Worm (Caenorhabditis elegans): ENCODE results near the gene slc-36.5.

Gene slc-36.5

ce11 chrII:6842651-6843118 lies 34.2 kb downstream of the slc-36.5 start:
- no peak for TF ChIP-seq ets-7 (tag; optimal IDR thresholded peaks at IDR 0.05)
- TF ChIP-seq sea-1 (GFP tag; conservative IDR thresholded peaks at IDR 0.05): no peak
- no peak for TF ChIP-seq hnd-1 (tag; optimal IDR thresholded peaks at IDR 0.05)
- no peak for TF ChIP-seq hmbx-1 (tag; optimal IDR thresholded peaks at IDR 0.05)
- TF ChIP-seq flt-1 (GFP tag; IDR thresholded peaks at IDR 0.05): no peak
- TF ChIP-seq hmg-4 (GFP tag; optimal IDR thresholded peaks at IDR 0.05): peak; percentile 14
- no peak for TF ChIP-seq B0310.2 (tag; optimal IDR thresholded peaks at IDR 0.05)

DNA sequence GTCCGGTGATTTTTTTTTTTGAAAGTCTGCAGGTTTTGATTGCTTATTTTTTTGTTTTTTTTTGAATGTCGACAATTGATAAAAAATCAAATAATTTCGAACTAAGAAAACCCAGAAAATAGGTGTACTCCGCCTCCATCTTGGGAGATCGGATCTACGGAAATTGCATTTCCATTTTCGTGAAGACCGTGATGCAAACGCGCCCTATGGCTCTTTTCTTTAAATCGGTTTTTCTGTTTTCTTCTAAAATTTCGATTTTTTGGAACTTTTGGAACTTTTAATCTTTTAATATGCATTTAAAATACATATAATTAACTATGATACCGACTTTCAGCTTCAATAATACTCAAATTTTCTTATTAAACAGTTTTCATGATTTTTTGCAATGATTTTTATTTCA lies 34.8 kb downstream of the slc-36.5 start:
- peak; percentile 6 for TF ChIP-seq ceh-36 (tag; optimal IDR thresholded peaks at IDR 0.05)
- TF ChIP-seq aly-1 (tag; optimal IDR thresholded peaks at IDR 0.05): no peak
- TF ChIP-seq pes-1 (GFP tag; IDR thresholded peaks at IDR 0.05): no peak
- TF ChIP-seq ets-7 (tag; optimal IDR thresholded peaks at IDR 0.05): no peak

- no peak for TF ChIP-seq tbx-37 (GFP tag; conservative IDR thresholded peaks at IDR 0.05)
- no peak for TF ChIP-seq tra-4 (tag; optimal IDR thresholded peaks at IDR 0.05)
- TF ChIP-seq tbx-11 (GFP tag; IDR thresholded peaks at IDR 0.05): no peak
- TF ChIP-seq hnd-1 (tag; optimal IDR thresholded peaks at IDR 0.05): no peak
- TF ChIP-seq ets-7 (tag; optimal IDR thresholded peaks at IDR 0.05): no peak
- TF ChIP-seq scrt-1 (GFP tag; IDR thresholded peaks at IDR 0.05): no peak
- no peak for TF ChIP-seq ceh-36 (tag; optimal IDR thresholded peaks at IDR 0.05)
- TF ChIP-seq hmg-4 (GFP tag; optimal IDR thresholded peaks at IDR 0.05): no peak
- TF ChIP-seq sea-1 (GFP tag; conservative IDR thresholded peaks at IDR 0.05): no peak
- TF ChIP-seq hmbx-1 (tag; optimal IDR thresholded peaks at IDR 0.05): no peak
- TF ChIP-seq ceh-13 (GFP tag; optimal IDR thresholded peaks at IDR 0.05): no peak
- TF ChIP-seq ama-1 (optimal IDR thresholded peaks at IDR 0.05): no peak
- TF ChIP-seq F13C5.2 (tag; optimal IDR thresholded peaks at IDR 0.05): no peak
- TF ChIP-seq pes-1 (GFP tag; IDR thresholded peaks at IDR 0.05): no peak
- no peak for TF ChIP-seq aly-1 (tag; optimal IDR thresholded peaks at IDR 0.05)
- TF ChIP-seq flt-1 (GFP tag; IDR thresholded peaks at IDR 0.05): no peak
- TF ChIP-seq B0310.2 (tag; optimal IDR thresholded peaks at IDR 0.05): no peak
These were observed 35.8 kb downstream of the slc-36.5 start for ce11 chrII:6841102-6841501.

ce11 chrII:6840663-6841062 lies 36.2 kb downstream of the slc-36.5 start:
- TF ChIP-seq pes-1 (GFP tag; IDR thresholded peaks at IDR 0.05) (no peak), aly-1 (tag; optimal IDR thresholded peaks at IDR 0.05) (no peak), flt-1 (GFP tag; IDR thresholded peaks at IDR 0.05) (no peak), scrt-1 (GFP tag; IDR thresholded peaks at IDR 0.05) (no peak), B0310.2 (tag; optimal IDR thresholded peaks at IDR 0.05) (no peak), tra-4 (tag; optimal IDR thresholded peaks at IDR 0.05) (no peak), hmbx-1 (tag; optimal IDR thresholded peaks at IDR 0.05) (no peak), ceh-36 (tag; optimal IDR thresholded peaks at IDR 0.05) (no peak), ceh-13 (GFP tag; optimal IDR thresholded peaks at IDR 0.05) (no peak), ama-1 (optimal IDR thresholded peaks at IDR 0.05) (no peak), ets-7 (tag; optimal IDR thresholded peaks at IDR 0.05) (no peak), tbx-11 (GFP tag; IDR thresholded peaks at IDR 0.05) (no peak), tbx-37 (GFP tag; conservative IDR thresholded peaks at IDR 0.05) (no peak), sea-1 (GFP tag; conservative IDR thresholded peaks at IDR 0.05) (no peak)

- TF ChIP-seq ceh-36 (tag; optimal IDR thresholded peaks at IDR 0.05) (peak; percentile 40), tbx-11 (GFP tag; IDR thresholded peaks at IDR 0.05) (no peak)
These were observed 37.9 kb downstream of the slc-36.5 start for ce11 chrII:6838977-6839376.

DNA sequence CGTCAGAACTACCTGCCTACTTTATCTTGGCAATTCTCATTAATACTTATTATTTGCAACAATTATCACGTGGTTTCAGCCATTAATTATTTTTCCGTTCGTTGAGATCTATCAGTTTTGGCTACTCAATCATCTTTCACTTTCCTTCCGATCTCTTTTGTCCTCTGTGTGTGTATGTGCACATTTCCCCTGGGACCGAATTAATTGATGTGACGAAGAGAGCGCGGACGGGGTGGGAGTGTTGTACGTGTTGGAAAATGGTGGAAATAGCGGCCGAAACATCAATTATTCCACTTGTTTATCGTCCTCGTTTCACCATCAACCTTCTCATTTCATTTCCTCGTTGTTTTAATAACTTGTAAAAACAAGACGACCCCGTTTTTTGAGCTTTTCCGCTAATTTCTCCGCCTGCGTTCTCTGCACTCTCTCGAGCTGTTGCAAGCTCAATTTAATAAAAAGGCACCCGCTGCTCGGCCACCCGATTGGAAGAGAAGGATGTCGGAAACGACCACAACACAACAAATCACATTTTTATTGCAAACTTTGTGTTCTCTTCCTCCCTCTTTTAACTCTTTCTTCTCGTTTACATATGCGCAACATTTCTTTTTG lies 38.5 kb downstream of the slc-36.5 start:
- TF ChIP-seq hnd-1 (tag; optimal IDR thresholded peaks at IDR 0.05) (no peak), aly-1 (tag; optimal IDR thresholded peaks at IDR 0.05) (no peak), tbx-11 (GFP tag; IDR thresholded peaks at IDR 0.05) (no peak), pes-1 (GFP tag; IDR thresholded peaks at IDR 0.05) (no peak), hmg-4 (GFP tag; optimal IDR thresholded peaks at IDR 0.05) (peak; percentile 19), ceh-36 (tag; optimal IDR thresholded peaks at IDR 0.05) (no peak), tbx-37 (GFP tag; conservative IDR thresholded peaks at IDR 0.05) (no peak), hmbx-1 (tag; optimal IDR thresholded peaks at IDR 0.05) (no peak)

ce11 chrII:6836762-6837566 lies 39.9 kb downstream of the slc-36.5 start:
- TF ChIP-seq F13C5.2 (tag; optimal IDR thresholded peaks at IDR 0.05) (no peak), flt-1 (GFP tag; IDR thresholded peaks at IDR 0.05) (no peak), B0310.2 (tag; optimal IDR thresholded peaks at IDR 0.05) (no peak), sea-1 (GFP tag; conservative IDR thresholded peaks at IDR 0.05) (no peak), scrt-1 (GFP tag; IDR thresholded peaks at IDR 0.05) (no peak), ceh-36 (tag; optimal IDR thresholded peaks at IDR 0.05) (no peak), hmbx-1 (tag; optimal IDR thresholded peaks at IDR 0.05) (no peak), aly-1 (tag; optimal IDR thresholded peaks at IDR 0.05) (no peak), ets-7 (tag; optimal IDR thresholded peaks at IDR 0.05) (no peak), tbx-11 (GFP tag; IDR thresholded peaks at IDR 0.05) (no peak), hmg-4 (GFP tag; optimal IDR thresholded peaks at IDR 0.05) (no peak), hnd-1 (tag; optimal IDR thresholded peaks at IDR 0.05) (no peak)
